Fruit fly (Drosophila melanogaster) whole organism, embryonic: ENCODE results near the gene CG33510.

Experiments used
- Atf3 ChIP-seq: fragments of 200-800 bp; sonication (Bioruptor generic); optimal IDR thresholded peaks from 3 replicates; lab custom pipeline; 2016; ENCODE audit warnings: missing biosample characterization, missing genetic modification characterization
- B-H2 ChIP-seq: fragments of 200-800 bp; sonication (Bioruptor generic); optimal IDR thresholded peaks from 2 replicates; lab custom pipeline; 2018; ENCODE audit warnings: missing biosample characterization, mild to moderate bottlenecking, missing genetic modification characterization
- CG10209 ChIP-seq: fragments of 200-800 bp; sonication (Bioruptor generic); optimal IDR thresholded peaks from 3 replicates; lab custom pipeline; 2017; ENCODE audit warnings: missing biosample characterization, mild to moderate bottlenecking, missing genetic modification characterization, missing genetic modification reagents
- CG10274 ChIP-seq: fragments of 200-800 bp; sonication (Bioruptor generic); optimal IDR thresholded peaks from 3 replicates; lab custom pipeline; 2017; ENCODE audit warnings: missing biosample characterization, mild to moderate bottlenecking, missing genetic modification characterization
- CG10366 ChIP-seq: fragments of 200-800 bp; sonication (Bioruptor generic); IDR thresholded peaks from 2 replicates; pipeline ENCODE4 v1.3.6; 2022; ENCODE audit warnings: missing biosample characterization, missing genetic modification characterization
- CG12219 ChIP-seq: fragments of 200-800 bp; sonication (Bioruptor generic); optimal IDR thresholded peaks from 3 replicates; lab custom pipeline; 2018; ENCODE audit warnings: missing biosample characterization, mild to moderate bottlenecking, missing genetic modification characterization
- CG13287 ChIP-seq: fragments of 200-800 bp; sonication (Bioruptor generic); IDR thresholded peaks from 2 replicates; pipeline ENCODE4 v1.3.6; 2022; ENCODE audit warnings: missing biosample characterization, missing genetic modification characterization; ENCODE audit not compliant: partially characterized antibody
- CG13296 ChIP-seq: fragments of 200-800 bp; sonication (Bioruptor generic); optimal IDR thresholded peaks from 3 replicates; lab custom pipeline; 2018; ENCODE audit warnings: missing biosample characterization, mild to moderate bottlenecking, missing genetic modification characterization
- CG13424 ChIP-seq: fragments of 200-800 bp; sonication (Bioruptor generic); optimal IDR thresholded peaks from 2 replicates; lab custom pipeline; 2019; ENCODE audit warnings: missing biosample characterization, mild to moderate bottlenecking, missing genetic modification characterization, moderate library complexity
- CG16815 ChIP-seq: fragments of 200-800 bp; sonication (Bioruptor generic); optimal IDR thresholded peaks from 3 replicates; lab custom pipeline; 2017; ENCODE audit warnings: missing biosample characterization, mild to moderate bottlenecking, missing genetic modification characterization
- CG2875 ChIP-seq: fragments of 200-800 bp; sonication (Bioruptor generic); optimal IDR thresholded peaks from 2 replicates; lab custom pipeline; 2017; ENCODE audit warnings: missing biosample characterization, mild to moderate bottlenecking, missing genetic modification characterization, missing genetic modification reagents
- CG2889 ChIP-seq: fragments of 200-800 bp; sonication (Bioruptor generic); IDR thresholded peaks from 3 replicates; pipeline ENCODE4 v1.3.6; 2022; ENCODE audit warnings: missing biosample characterization, missing genetic modification characterization
- CG34376 ChIP-seq: fragments of 200-800 bp; sonication (Bioruptor generic); optimal IDR thresholded peaks from 2 replicates; lab custom pipeline; 2018; ENCODE audit warnings: missing biosample characterization, mild to moderate bottlenecking, missing genetic modification characterization
- CG9817 ChIP-seq: fragments of 200-800 bp; sonication (Bioruptor generic); optimal IDR thresholded peaks from 2 replicates; lab custom pipeline; 2018; ENCODE audit warnings: missing biosample characterization, mild to moderate bottlenecking, missing genetic modification characterization, moderate library complexity
- CTCF ChIP-seq: fragments of 200-800 bp; sonication (Bioruptor generic); optimal IDR thresholded peaks from 2 replicates; lab custom pipeline; 2017; ENCODE audit warnings: missing biosample characterization, mild to moderate bottlenecking, missing genetic modification characterization, moderate library complexity
- CoRest ChIP-seq: fragments of 200-800 bp; sonication (Bioruptor generic); optimal IDR thresholded peaks from 3 replicates; lab custom pipeline; 2018; ENCODE audit warnings: missing biosample characterization, mild to moderate bottlenecking, missing genetic modification characterization, moderate library complexity
- D19A ChIP-seq: fragments of 200-800 bp; optimal IDR thresholded peaks from 3 replicates; lab custom pipeline; 2019; ENCODE audit warnings: missing biosample characterization, mild to moderate bottlenecking, missing genetic modification characterization, moderate library complexity
- Dip3 ChIP-seq: fragments of 200-800 bp; sonication (Bioruptor generic); optimal IDR thresholded peaks from 3 replicates; lab custom pipeline; 2016; ENCODE audit warnings: missing biosample characterization, missing genetic modification characterization
- Doc3 ChIP-seq: fragments of 200-800 bp; sonication (Bioruptor generic); IDR thresholded peaks from 3 replicates; pipeline ENCODE4 v1.3.6; 2022; ENCODE audit warnings: missing biosample characterization, missing genetic modification characterization; ENCODE audit not compliant: partially characterized antibody
- Fer2 ChIP-seq: fragments of 200-800 bp; sonication (Bioruptor generic); optimal IDR thresholded peaks from 2 replicates; lab custom pipeline; 2018; ENCODE audit warnings: missing biosample characterization, mild to moderate bottlenecking, missing genetic modification characterization, moderate library complexity
- GATAe ChIP-seq: fragments of 200-800 bp; sonication (Bioruptor generic); conservative IDR thresholded peaks from 2 replicates; pipeline ENCODE4 v1.3.6; 2022; ENCODE audit warnings: missing biosample characterization, missing genetic modification characterization
- HLH3B ChIP-seq: fragments of 200-800 bp; sonication (Bioruptor generic); IDR thresholded peaks from 2 replicates; pipeline ENCODE4 v1.3.6; 2022; ENCODE audit warnings: missing biosample characterization, missing genetic modification characterization
- HmgD ChIP-seq: fragments of 200-800 bp; sonication (Bioruptor generic); optimal IDR thresholded peaks from 3 replicates; lab custom pipeline; 2016; ENCODE audit warnings: missing biosample characterization, missing genetic modification characterization
- Kr ChIP-seq: fragments of 200-800 bp; sonication (Bioruptor generic); optimal IDR thresholded peaks from 2 replicates; lab custom pipeline; 2017; ENCODE audit warnings: missing biosample characterization, mild to moderate bottlenecking, missing genetic modification characterization
- Lpt ChIP-seq: fragments of >200 bp; optimal IDR thresholded peaks from 2 replicates; lab custom pipeline; 2018; ENCODE audit warnings: missing biosample characterization, missing genetic modification characterization
- MBD-R2 ChIP-seq: fragments of 200-800 bp; sonication (Bioruptor generic); IDR thresholded peaks from 2 replicates; pipeline ENCODE4 v1.3.6; 2022; ENCODE audit warnings: missing biosample characterization, missing genetic modification characterization
- MESR4 ChIP-seq: fragments of 200-800 bp; sonication (Bioruptor generic); optimal IDR thresholded peaks from 2 replicates; lab custom pipeline; 2018; ENCODE audit warnings: missing biosample characterization, mild to moderate bottlenecking, missing genetic modification characterization, moderate library complexity
- Optix ChIP-seq: fragments of 200-800 bp; sonication (Bioruptor generic); IDR thresholded peaks from 3 replicates; pipeline ENCODE4 v1.3.6; 2022; ENCODE audit warnings: missing biosample characterization, missing genetic modification characterization
- Sox102F ChIP-seq: fragments of 200-800 bp; sonication (Bioruptor generic); optimal IDR thresholded peaks from 2 replicates; lab custom pipeline; 2018; ENCODE audit warnings: missing biosample characterization, mild to moderate bottlenecking, missing genetic modification characterization, moderate library complexity
- Sry-β ChIP-seq: fragments of 200-800 bp; sonication (Bioruptor generic); optimal IDR thresholded peaks from 2 replicates; lab custom pipeline; 2018; ENCODE audit warnings: missing biosample characterization, mild to moderate bottlenecking, missing genetic modification characterization, moderate library complexity
- ap ChIP-seq: fragments of 200-800 bp; sonication (Bioruptor generic); IDR thresholded peaks from 2 replicates; pipeline ENCODE4 v1.3.6; 2022; ENCODE audit warnings: missing biosample characterization, missing genetic modification characterization
- chif ChIP-seq, 2 experiments: fragments of 200-800 bp; sonication (Bioruptor generic); optimal IDR thresholded peaks; 3 replicates each; lab custom pipeline; 2016; ENCODE audit warnings: missing biosample characterization in 2 of 2, missing genetic modification characterization in 2 of 2
- chn ChIP-seq: fragments of 200-800 bp; sonication (Bioruptor generic); optimal IDR thresholded peaks from 2 replicates; lab custom pipeline; 2016; ENCODE audit warnings: missing biosample characterization, missing genetic modification characterization
- dati ChIP-seq: fragments of 200-800 bp; sonication (Bioruptor generic); IDR thresholded peaks from 2 replicates; pipeline ENCODE4 v1.3.6; 2022; ENCODE audit warnings: missing biosample characterization, missing genetic modification characterization
- dmrt11E ChIP-seq: fragments of 200-800 bp; sonication (Bioruptor generic); optimal IDR thresholded peaks from 3 replicates; lab custom pipeline; 2018; ENCODE audit warnings: missing biosample characterization, mild to moderate bottlenecking, missing genetic modification characterization, moderate library complexity
- gfzf ChIP-seq: fragments of 200-800 bp; sonication (Bioruptor generic); optimal IDR thresholded peaks from 2 replicates; lab custom pipeline; 2016; ENCODE audit warnings: missing biosample characterization, mild to moderate bottlenecking, missing genetic modification characterization, moderate library complexity
- ham ChIP-seq: fragments of 200-800 bp; sonication (Bioruptor generic); IDR thresholded peaks from 2 replicates; pipeline ENCODE4 v1.3.6; 2022; ENCODE audit warnings: missing biosample characterization, missing genetic modification characterization
- hth ChIP-seq: fragments of >200 bp; optimal IDR thresholded peaks from 2 replicates; lab custom pipeline; 2017; ENCODE audit warnings: inconsistent platforms
- kah ChIP-seq: fragments of 200-800 bp; sonication (Bioruptor generic); optimal IDR thresholded peaks from 2 replicates; lab custom pipeline; 2018; ENCODE audit warnings: missing biosample characterization, mild to moderate bottlenecking, missing genetic modification characterization
- ken ChIP-seq: fragments of 200-800 bp; sonication (Bioruptor generic); IDR thresholded peaks from 3 replicates; pipeline ENCODE4 v1.3.6; 2022; ENCODE audit warnings: missing biosample characterization, missing genetic modification characterization
- knrl ChIP-seq: fragments of 200-800 bp; sonication (Bioruptor generic); IDR thresholded peaks from 3 replicates; pipeline ENCODE4 v1.3.6; 2022; ENCODE audit warnings: missing biosample characterization, missing genetic modification characterization; ENCODE audit not compliant: partially characterized antibody
- pita ChIP-seq: fragments of 200-800 bp; sonication (Bioruptor generic); optimal IDR thresholded peaks from 2 replicates; lab custom pipeline; 2017; ENCODE audit warnings: missing biosample characterization, mild to moderate bottlenecking, missing genetic modification characterization
- psq ChIP-seq: fragments of 200-800 bp; sonication (Bioruptor generic); optimal IDR thresholded peaks from 2 replicates; lab custom pipeline; 2017; ENCODE audit warnings: missing biosample characterization, missing genetic modification characterization
- pzg ChIP-seq: fragments of 200-800 bp; sonication (Bioruptor generic); optimal IDR thresholded peaks from 3 replicates; lab custom pipeline; 2018; ENCODE audit warnings: missing biosample characterization, mild to moderate bottlenecking, missing genetic modification characterization, moderate library complexity
- ranshi ChIP-seq: fragments of 200-800 bp; sonication (Bioruptor generic); IDR thresholded peaks from 2 replicates; pipeline ENCODE4 v1.3.6; 2022; ENCODE audit warnings: missing biosample characterization, missing genetic modification characterization
- ro ChIP-seq: fragments of 200-800 bp; sonication (Bioruptor generic); IDR thresholded peaks from 2 replicates; pipeline ENCODE4 v1.3.6; 2022; ENCODE audit warnings: missing biosample characterization, missing genetic modification characterization
- schlank ChIP-seq: fragments of 200-800 bp; sonication (Bioruptor generic); optimal IDR thresholded peaks from 2 replicates; lab custom pipeline; 2018; ENCODE audit warnings: missing biosample characterization, mild to moderate bottlenecking, missing genetic modification characterization
- shn ChIP-seq: fragments of 200-800 bp; sonication (Bioruptor generic); optimal IDR thresholded peaks from 3 replicates; lab custom pipeline; 2016; ENCODE audit warnings: missing biosample characterization, missing genetic modification characterization
- ssp ChIP-seq: fragments of 200-800 bp; sonication (Bioruptor generic); IDR thresholded peaks from 2 replicates; pipeline ENCODE4 v1.3.6; 2022; ENCODE audit warnings: missing biosample characterization, missing genetic modification characterization
- wor ChIP-seq: fragments of 200-800 bp; sonication (Bioruptor generic); IDR thresholded peaks from 2 replicates; pipeline ENCODE4 v1.3.6; 2022; ENCODE audit warnings: missing biosample characterization, missing genetic modification characterization
- zen2 ChIP-seq: fragments of 200-800 bp; sonication (Bioruptor generic); IDR thresholded peaks from 3 replicates; pipeline ENCODE4 v1.3.6; 2022; ENCODE audit warnings: missing biosample characterization, missing genetic modification characterization; ENCODE audit not compliant: partially characterized antibody

Gene CG33510

DNA sequence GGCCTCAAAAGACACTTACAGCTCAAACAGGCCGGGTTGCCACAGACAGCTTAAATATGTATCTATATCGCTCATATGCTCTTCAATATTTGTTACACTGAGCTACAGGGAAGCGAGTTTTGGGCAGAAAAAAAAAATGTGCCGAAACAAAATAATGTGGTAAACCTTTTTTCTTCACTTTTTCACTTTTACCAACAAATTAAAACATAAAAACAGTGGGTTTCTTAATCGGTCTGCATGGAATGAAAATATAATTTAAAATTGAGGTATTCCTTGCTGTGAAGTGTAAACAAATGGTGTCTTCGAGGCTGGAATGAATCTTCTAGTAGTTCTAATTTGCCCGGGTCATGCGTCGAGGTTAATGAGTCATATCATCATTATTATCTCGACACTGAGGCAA lies 45.4 kb downstream of the CG33510 start (continued):
- TF ChIP-seq CG10274 (GFP tag; lab: Kevin White, UChicago) (peak; percentile 0), kah (GFP tag; lab: Kevin White, UChicago) (no peak), ro (GFP tag; lab: Robert Waterston, UW) (peak; percentile 18; the same call in 1 of the 2 replicates), ken (GFP tag; lab: Robert Waterston, UW) (peak; percentile 56; the same call in 1 of the 3 replicates), CG9817 (peak; percentile 47), CG13424 (tag; lab: Kevin White, UChicago) (peak; percentile 49), CG16815 (GFP tag; lab: Kevin White, UChicago) (peak; percentile 38), pita (GFP tag; lab: Kevin White, UChicago) (no peak), Dip3 (GFP tag; lab: Kevin White, UChicago) (peak; percentile 39), Kr (GFP tag; lab: Kevin White, UChicago) (no peak), shn (GFP tag; lab: Kevin White, UChicago) (no peak), chn (peak; percentile 57), GATAe (GFP tag; lab: Robert Waterston, UW) (no peak), CTCF (GFP tag; lab: Kevin White, UChicago) (no peak), Doc3 (GFP tag; lab: Robert Waterston, UW) (no peak), Lpt (GFP tag; lab: Kevin White, UChicago) (no peak), knrl (no peak), B-H2 (GFP tag; lab: Kevin White, UChicago) (no peak), CoRest (tag; lab: Kevin White, UChicago) (peak; percentile 68), CG2875 (GFP tag; lab: Kevin White, UChicago) (peak; percentile 46), chif (GFP tag; optimal IDR thresholded peaks at IDR 0.05; lab: Kevin White, UChicago) (peak; percentile 35 to 67), Sry-β (GFP tag; lab: Kevin White, UChicago) (no peak), Fer2 (tag; lab: Kevin White, UChicago) (no peak), HLH3B (GFP tag; lab: Robert Waterston, UW) (peak; percentile 69), pzg (GFP tag; lab: Kevin White, UChicago) (no peak), ap (GFP tag; lab: Robert Waterston, UW) (no peak), HmgD (no peak), ham (GFP tag; lab: Robert Waterston, UW) (no peak), dmrt11E (tag; lab: Kevin White, UChicago) (peak; percentile 62), D19A (tag; lab: Kevin White, UChicago) (peak; percentile 33), ssp (0 out of 2 replicates have a peak, but pooled peaks have one; percentile 29), schlank (tag; lab: Kevin White, UChicago) (peak; percentile 9), wor (no peak), psq (GFP tag; lab: Kevin White, UChicago) (no peak), ranshi (peak; percentile 44; the same call in 1 of the 2 replicates), Sox102F (GFP tag; lab: Kevin White, UChicago) (peak; percentile 70), CG12219 (GFP tag; lab: Kevin White, UChicago) (peak; percentile 49), CG13287 (GFP tag; lab: Robert Waterston, UW) (no peak), CG13296 (peak; percentile 7), CG10209 (peak; percentile 67), zen2 (GFP tag; lab: Robert Waterston, UW) (no peak), gfzf (GFP tag; lab: Kevin White, UChicago) (no peak), Optix (GFP tag; lab: Robert Waterston, UW) (0 out of 3 replicates have a peak, but pooled peaks have one; percentile 29), CG2889 (GFP tag; lab: Robert Waterston, UW) (peak; percentile 78), CG10366 (GFP tag; lab: Robert Waterston, UW) (peak; percentile 71), MBD-R2 (GFP tag; lab: Robert Waterston, UW) (peak; percentile 45; the same call in 1 of the 2 replicates), Atf3 (peak; percentile 37), dati (GFP tag; lab: Robert Waterston, UW) (0 out of 2 replicates have a peak, but pooled peaks have one; percentile 6), CG34376 (GFP tag; lab: Kevin White, UChicago) (no peak), MESR4 (GFP tag; lab: Kevin White, UChicago) (no peak), hth (lab: Kevin White, UChicago) (no peak)
